Fruit fly (Drosophila melanogaster): ENCODE data around the gene PCID2.
"Not testable (repeated sequence)": the region's sequence is repeated elsewhere in the genome, so short reads cannot be mapped to it uniquely, and the experiment has no call there.

The PCID2 gene

dm6 chr3L:11582097-11582496, 44.1 kb upstream of the PCID2 start, which contains the start of gene CG33269:
CG33269 (minus strand) TSS chr3L:11582197.
- TF ChIP-seq bab1 (GFP tag; optimal IDR thresholded peaks at IDR 0.05) (no peak), Hr96 (GFP tag; optimal IDR thresholded peaks at IDR 0.05) (no peak), cnc (optimal IDR thresholded peaks at IDR 0.05) (no peak), Clk (GFP tag; optimal IDR thresholded peaks at IDR 0.05) (no peak), kay (GFP tag; ENCODE audit: borderline replicate concordance) (no peak), CG7045 (GFP tag; optimal IDR thresholded peaks at IDR 0.05) (no peak), cic (GFP tag; optimal IDR thresholded peaks at IDR 0.05) (no peak), ovo (GFP tag; optimal IDR thresholded peaks at IDR 0.05) (no peak), CG1620 (GFP tag; optimal IDR thresholded peaks at IDR 0.05) (no peak), tj (GFP tag; optimal IDR thresholded peaks at IDR 0.05) (no peak), CG33017 (tag; optimal IDR thresholded peaks at IDR 0.05) (no peak), CG7101 (tag; optimal IDR thresholded peaks at IDR 0.05) (no peak), CG12768 (GFP tag; optimal IDR thresholded peaks at IDR 0.05) (no peak), pad (GFP tag; optimal IDR thresholded peaks at IDR 0.05) (no peak), CG14711 (tag; optimal IDR thresholded peaks at IDR 0.05) (no peak), CG11617 (GFP tag; optimal IDR thresholded peaks at IDR 0.05) (no peak), Crg-1 (GFP tag; optimal IDR thresholded peaks at IDR 0.05) (no peak)

dm6 chr3L:11583964-11584363, 42.3 kb upstream of the PCID2 start, which contains the start of gene CG32086:
CG32086 (minus strand) TSS chr3L:11584064.
- no peak for TF ChIP-seq CG14711 (tag; optimal IDR thresholded peaks at IDR 0.05)
- TF ChIP-seq Mnt (GFP tag; optimal IDR thresholded peaks at IDR 0.05): no peak
- no peak for TF ChIP-seq CG7045 (GFP tag; optimal IDR thresholded peaks at IDR 0.05)

- TF ChIP-seq ovo (GFP tag; optimal IDR thresholded peaks at IDR 0.05) (peak; percentile 96), CG12768 (GFP tag; optimal IDR thresholded peaks at IDR 0.05) (no peak), pad (GFP tag; optimal IDR thresholded peaks at IDR 0.05) (peak; percentile 85)
These were observed 39.3 kb upstream of the PCID2 start for dm6 chr3L:11586794-11587462.

- TF ChIP-seq bab1 (GFP tag; optimal IDR thresholded peaks at IDR 0.05) (no peak), Crg-1 (GFP tag; optimal IDR thresholded peaks at IDR 0.05) (no peak), CG7101 (tag; optimal IDR thresholded peaks at IDR 0.05) (no peak), CG7045 (GFP tag; optimal IDR thresholded peaks at IDR 0.05) (peak; percentile 31), cic (GFP tag; optimal IDR thresholded peaks at IDR 0.05) (no peak), toe (GFP tag; optimal IDR thresholded peaks at IDR 0.05) (no peak), CG1620 (GFP tag; optimal IDR thresholded peaks at IDR 0.05) (no peak), Hr96 (GFP tag; optimal IDR thresholded peaks at IDR 0.05) (peak; percentile 10), pad (GFP tag; optimal IDR thresholded peaks at IDR 0.05) (peak; percentile 75)
These were observed 38.3 kb upstream of the PCID2 start, which contains the start of gene rt for dm6 chr3L:11587720-11588580. rt (minus strand) TSS chr3L:11587770.

dm6 chr3L:11588594-11588993, 37.6 kb upstream of the PCID2 start:
- TF ChIP-seq pad (GFP tag; optimal IDR thresholded peaks at IDR 0.05) (no peak), CG33017 (tag; optimal IDR thresholded peaks at IDR 0.05) (no peak), CG7101 (tag; optimal IDR thresholded peaks at IDR 0.05) (no peak), bab1 (GFP tag; optimal IDR thresholded peaks at IDR 0.05) (no peak), tj (GFP tag; optimal IDR thresholded peaks at IDR 0.05) (no peak), ovo (GFP tag; optimal IDR thresholded peaks at IDR 0.05) (no peak), Clk (GFP tag; optimal IDR thresholded peaks at IDR 0.05) (no peak), Hr96 (GFP tag; optimal IDR thresholded peaks at IDR 0.05) (no peak), toe (GFP tag; optimal IDR thresholded peaks at IDR 0.05) (no peak), Crg-1 (GFP tag; optimal IDR thresholded peaks at IDR 0.05) (no peak), Mnt (GFP tag; optimal IDR thresholded peaks at IDR 0.05) (no peak), cic (GFP tag; optimal IDR thresholded peaks at IDR 0.05) (no peak), CG5204 (GFP tag; optimal IDR thresholded peaks at IDR 0.05) (no peak), CG12768 (GFP tag; optimal IDR thresholded peaks at IDR 0.05) (no peak), CG11617 (GFP tag; optimal IDR thresholded peaks at IDR 0.05) (no peak)

dm6 chr3L:11589395-11589794, 36.8 kb upstream of the PCID2 start, which contains the start of gene CG7377:
CG7377 (plus strand) TSS chr3L:11589695.
- not testable (repeated sequence) for TF ChIP-seq Hr96, toe, Clk (GFP tag; optimal IDR thresholded peaks at IDR 0.05)

dm6 chr3L:11591131-11591530, 35.1 kb upstream of the PCID2 start, which contains the start of gene CG33268:
CG33268 (minus strand) TSS chr3L:11591231.
- no peak for TF ChIP-seq toe (GFP tag; optimal IDR thresholded peaks at IDR 0.05)
- TF ChIP-seq CG7045 (GFP tag; optimal IDR thresholded peaks at IDR 0.05): no peak
- TF ChIP-seq CG14711 (tag; optimal IDR thresholded peaks at IDR 0.05): no peak
